Fruit fly (Drosophila melanogaster): ENCODE results near the gene knrl.

knrl gene

DNA sequence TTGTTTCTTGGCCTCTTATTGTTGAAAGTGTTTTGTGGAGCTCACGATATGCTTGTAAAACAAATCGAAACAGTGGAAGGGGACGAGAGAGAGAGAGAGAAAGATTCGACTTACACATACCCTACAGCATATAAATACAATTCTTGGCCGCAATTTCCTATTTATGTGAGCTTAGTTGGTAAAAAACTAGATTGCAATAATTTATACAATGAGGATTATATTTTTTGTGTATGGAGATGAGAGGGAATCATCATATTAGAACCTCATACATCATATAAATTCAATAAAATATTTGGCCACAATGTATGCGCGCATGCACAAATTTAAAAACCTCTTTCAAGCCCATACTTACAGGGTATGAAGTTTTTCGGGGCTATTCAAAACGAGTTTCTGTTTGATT, 10.1 kb upstream of the knrl start (continued):
- TF ChIP-seq Hr3 (GFP tag; optimal IDR thresholded peaks at IDR 0.05) (peak; percentile 22), jing (GFP tag; optimal IDR thresholded peaks at IDR 0.05) (peak; percentile 13), kni (GFP tag; optimal IDR thresholded peaks at IDR 0.05) (no peak), croc (GFP tag; conservative IDR thresholded peaks at IDR 0.05) (no peak; the same call in 2 of the 3 replicates), stc (GFP tag; IDR thresholded peaks at IDR 0.05) (no peak), Ravus (GFP tag; IDR thresholded peaks at IDR 0.05) (no peak), Dip2 (GFP tag; IDR thresholded peaks at IDR 0.05) (no peak), scrt (GFP tag; optimal IDR thresholded peaks at IDR 0.05) (peak; percentile 9), fd96Cb (tag; optimal IDR thresholded peaks at IDR 0.05) (peak; percentile 58), fd64A (GFP tag; optimal IDR thresholded peaks at IDR 0.05) (no peak), PHDP (tag; optimal IDR thresholded peaks at IDR 0.05) (peak; percentile 45), maf-S (GFP tag; optimal IDR thresholded peaks at IDR 0.05) (no peak), CG3407 (GFP tag; optimal IDR thresholded peaks at IDR 0.05) (peak; percentile 1), ham (GFP tag; IDR thresholded peaks at IDR 0.05) (no peak), Ets97D (GFP tag; optimal IDR thresholded peaks at IDR 0.05) (no peak), sqz (GFP tag; optimal IDR thresholded peaks at IDR 0.05) (no peak), hbn (GFP tag; IDR thresholded peaks at IDR 0.05; ENCODE audit: partially characterized antibody) (no peak), ewg (GFP tag; optimal IDR thresholded peaks at IDR 0.05) (peak; percentile 5), CG6272 (GFP tag; IDR thresholded peaks at IDR 0.05) (no peak), Ets65A (GFP tag) (peak; percentile 2), CG13123 (GFP tag; optimal IDR thresholded peaks at IDR 0.05) (no peak), CG17361 (GFP tag; IDR thresholded peaks at IDR 0.05) (peak; percentile 66), knrl (GFP tag; IDR thresholded peaks at IDR 0.05; ENCODE audit: partially characterized antibody) (no peak), CG10959 (GFP tag; IDR thresholded peaks at IDR 0.05) (peak; percentile 48), jigr1 (GFP tag; IDR thresholded peaks at IDR 0.05) (no peak)

DNA sequence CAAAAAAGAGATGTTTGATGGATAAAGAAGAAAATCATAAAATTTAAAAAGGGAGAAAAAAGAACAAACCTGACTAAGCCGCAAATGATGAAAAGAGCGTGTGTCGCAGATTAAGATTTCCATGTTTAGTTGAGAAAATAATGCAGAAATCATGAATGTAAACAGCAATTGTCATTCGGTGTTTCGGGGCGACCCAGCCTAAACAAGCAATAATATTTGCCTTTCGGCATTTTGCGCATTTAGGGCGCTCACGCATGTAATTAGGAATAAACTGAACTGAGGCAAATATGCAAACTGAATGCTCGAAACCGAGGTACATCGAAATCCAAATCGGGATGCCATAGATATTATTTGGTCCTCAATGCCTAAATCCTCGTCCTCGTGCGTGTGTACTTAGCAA, 8.7 kb upstream of the knrl start:
- TF ChIP-seq CG6254 (GFP tag; optimal IDR thresholded peaks at IDR 0.05) (no peak), yki (optimal IDR thresholded peaks at IDR 0.05) (no peak), ems (GFP tag; optimal IDR thresholded peaks at IDR 0.05) (no peak), CG17802 (tag; optimal IDR thresholded peaks at IDR 0.05) (no peak), Gug (GFP tag; IDR thresholded peaks at IDR 0.05) (no peak), Adf1 (GFP tag; IDR thresholded peaks at IDR 0.05) (no peak), CG13287 (GFP tag; IDR thresholded peaks at IDR 0.05; ENCODE audit: partially characterized antibody) (no peak), fd102C (GFP tag; optimal IDR thresholded peaks at IDR 0.05) (peak; percentile 54), CG17568 (GFP tag; optimal IDR thresholded peaks at IDR 0.05) (no peak), CG15479 (GFP tag; optimal IDR thresholded peaks at IDR 0.05) (peak; percentile 57), Sin3A (optimal IDR thresholded peaks at IDR 0.05) (no peak), sr (GFP tag; IDR thresholded peaks at IDR 0.05) (no peak), tna (GFP tag; IDR thresholded peaks at IDR 0.05; ENCODE audit: partially characterized antibody) (no peak), pum (GFP tag; optimal IDR thresholded peaks at IDR 0.05) (no peak), Dref (GFP tag; IDR thresholded peaks at IDR 0.05) (no peak), CG6791 (GFP tag; IDR thresholded peaks at IDR 0.05; ENCODE audit: partially characterized antibody) (no peak), CG1792 (GFP tag; optimal IDR thresholded peaks at IDR 0.05) (no peak), CG10959 (GFP tag; IDR thresholded peaks at IDR 0.05) (no peak), CG15514 (GFP tag; optimal IDR thresholded peaks at IDR 0.05) (no peak), D (optimal IDR thresholded peaks at IDR 0.05) (no peak), D (GFP tag; optimal IDR thresholded peaks at IDR 0.05) (no peak), ac (GFP tag; optimal IDR thresholded peaks at IDR 0.05) (peak; percentile 3), CG10979 (tag; optimal IDR thresholded peaks at IDR 0.05) (no peak), CG15269 (tag; optimal IDR thresholded peaks at IDR 0.05) (no peak), Abd-B (GFP tag; optimal IDR thresholded peaks at IDR 0.05) (no peak), tll (GFP tag; optimal IDR thresholded peaks at IDR 0.05) (peak in 1 of 2 experiments; percentile 83), unc-4 (GFP tag; IDR thresholded peaks at IDR 0.05; ENCODE audit: partially characterized antibody) (no peak), cato (GFP tag; optimal IDR thresholded peaks at IDR 0.05; ENCODE audit: borderline replicate concordance) (no peak)

All from whole organism, embryonic.